Worm (Caenorhabditis elegans): Measurements from ENCODE around the gene CD4.11.

ce11 chrV:5584833-5585232 is at the start of gene CD4.11:
- TF ChIP-seq unc-62 (GFP tag; optimal IDR thresholded peaks at IDR 0.05) (no peak), pha-4 (tag; optimal IDR thresholded peaks at IDR 0.05) (no peak)
